Worm (Caenorhabditis elegans): ENCODE measurements around the gene F42F12.14.

Gene F42F12.14

ce11 chrX:12375783-12376182 is 27.4 kb downstream of the F42F12.14 start:
- TF ChIP-seq peb-1 (tag; optimal IDR thresholded peaks at IDR 0.05) (no peak), R02D3.7 (tag; optimal IDR thresholded peaks at IDR 0.05) (no peak), unc-55 (GFP tag; optimal IDR thresholded peaks at IDR 0.05) (no peak), fos-1 (tag; optimal IDR thresholded peaks at IDR 0.05) (no peak), skn-1 (tag; optimal IDR thresholded peaks at IDR 0.05) (no peak), sem-4 (tag; optimal IDR thresholded peaks at IDR 0.05) (no peak), egl-27 (tag; optimal IDR thresholded peaks at IDR 0.05) (no peak)

- TF ChIP-seq nhr-25 (tag; optimal IDR thresholded peaks at IDR 0.05) (no peak), dmd-4 (tag; optimal IDR thresholded peaks at IDR 0.05) (no peak), nhr-23 (tag; optimal IDR thresholded peaks at IDR 0.05) (no peak), sma-3 (GFP tag; optimal IDR thresholded peaks at IDR 0.05) (no peak), C34F6.9 (tag; optimal IDR thresholded peaks at IDR 0.05) (no peak), fos-1 (tag; optimal IDR thresholded peaks at IDR 0.05) (no peak), nhr-10 (tag; optimal IDR thresholded peaks at IDR 0.05) (no peak), nhr-11 (tag; optimal IDR thresholded peaks at IDR 0.05) (no peak), lsy-2 (tag; optimal IDR thresholded peaks at IDR 0.05) (no peak), crh-2 (tag; optimal IDR thresholded peaks at IDR 0.05) (no peak), peb-1 (tag; optimal IDR thresholded peaks at IDR 0.05) (no peak)
These were observed 29.9 kb downstream of the F42F12.14 start, which contains the start of gene glb-13 for ce11 chrX:12378293-12378692. Gene glb-13 (minus strand): TSS chrX:12378393.

DNA sequence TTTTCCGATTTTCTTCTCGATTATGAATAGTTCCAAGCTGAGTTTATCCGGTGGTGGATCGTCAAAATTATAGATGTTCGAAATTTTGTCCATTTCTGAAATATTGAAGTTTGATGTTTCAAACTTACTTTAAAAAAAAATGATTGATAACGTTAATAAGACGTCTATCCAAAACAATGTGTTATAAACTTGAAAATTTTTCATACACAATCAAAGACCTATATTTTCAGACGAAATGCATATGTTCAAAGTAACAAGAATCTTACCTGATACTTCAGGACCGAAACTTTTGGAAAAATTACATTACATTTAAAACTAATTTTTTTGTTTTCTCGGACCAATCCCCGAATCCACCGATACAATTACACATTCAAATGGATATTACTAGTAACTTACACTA is 43.0 kb downstream of the F42F12.14 start, which contains the start of gene nekl-3:
nekl-3 (minus strand) TSS at position 101 of the 400 bp plus-strand sequence.
- TF ChIP-seq mdl-1 (tag; optimal IDR thresholded peaks at IDR 0.05), result no peak
- TF ChIP-seq nhr-12 (tag; optimal IDR thresholded peaks at IDR 0.05), result no peak
- TF ChIP-seq ZK546.5 (tag; optimal IDR thresholded peaks at IDR 0.05), result no peak
- TF ChIP-seq unc-55 (GFP tag; optimal IDR thresholded peaks at IDR 0.05), result no peak
- TF ChIP-seq nhr-10 (tag; optimal IDR thresholded peaks at IDR 0.05), result no peak
- no peak for TF ChIP-seq nhr-23 (tag; optimal IDR thresholded peaks at IDR 0.05)
- no peak for TF ChIP-seq zag-1 (tag; optimal IDR thresholded peaks at IDR 0.05)
- TF ChIP-seq ztf-4 (tag; optimal IDR thresholded peaks at IDR 0.05), result no peak
- no peak for TF ChIP-seq sem-4 (tag; optimal IDR thresholded peaks at IDR 0.05)
- no peak for TF ChIP-seq ama-1 (optimal IDR thresholded peaks at IDR 0.05)
- TF ChIP-seq lsy-2 (tag; optimal IDR thresholded peaks at IDR 0.05), result no peak
- TF ChIP-seq mab-5 (tag; optimal IDR thresholded peaks at IDR 0.05), result no peak
- TF ChIP-seq F13H6.1 (tag; optimal IDR thresholded peaks at IDR 0.05), result no peak
- TF ChIP-seq aly-2 (tag; optimal IDR thresholded peaks at IDR 0.05), result no peak

- TF ChIP-seq nhr-237 (tag; optimal IDR thresholded peaks at IDR 0.05) (no peak), nhr-129 (tag; optimal IDR thresholded peaks at IDR 0.05) (peak; percentile 99), nhr-23 (tag; optimal IDR thresholded peaks at IDR 0.05) (no peak), aly-2 (tag; optimal IDR thresholded peaks at IDR 0.05) (no peak), nhr-12 (tag; optimal IDR thresholded peaks at IDR 0.05) (no peak), blmp-1 (tag; optimal IDR thresholded peaks at IDR 0.05; ENCODE audit: insufficient read depth) (peak; percentile 57), mdl-1 (tag; optimal IDR thresholded peaks at IDR 0.05) (peak; percentile 25 to 80), nhr-11 (tag; optimal IDR thresholded peaks at IDR 0.05) (no peak), mbf-1 (tag; optimal IDR thresholded peaks at IDR 0.05) (no peak), unc-55 (GFP tag; optimal IDR thresholded peaks at IDR 0.05) (peak; percentile 96), lsy-2 (tag; optimal IDR thresholded peaks at IDR 0.05) (peak; percentile 83 to 93), nhr-10 (tag; optimal IDR thresholded peaks at IDR 0.05) (peak; percentile 56), crh-2 (tag; optimal IDR thresholded peaks at IDR 0.05) (peak; percentile 96), unc-39 (tag; optimal IDR thresholded peaks at IDR 0.05) (no peak), R02D3.7 (tag; optimal IDR thresholded peaks at IDR 0.05) (no peak), ztf-4 (tag; optimal IDR thresholded peaks at IDR 0.05) (peak; percentile 87), sem-4 (tag; optimal IDR thresholded peaks at IDR 0.05) (peak; percentile 94), lin-39 (tag; optimal IDR thresholded peaks at IDR 0.05) (peak; percentile 37), gmeb-1 (tag; optimal IDR thresholded peaks at IDR 0.05) (peak; percentile 86), lin-13 (GFP tag; optimal IDR thresholded peaks at IDR 0.05) (peak; percentile 96), alr-1 (tag; optimal IDR thresholded peaks at IDR 0.05) (no peak), peb-1 (tag; optimal IDR thresholded peaks at IDR 0.05) (no peak), nhr-6 (tag; optimal IDR thresholded peaks at IDR 0.05) (peak; percentile 95), C34F6.9 (tag; optimal IDR thresholded peaks at IDR 0.05) (peak; percentile 98), F13H6.1 (tag; optimal IDR thresholded peaks at IDR 0.05) (peak; percentile 97), nhr-77 (tag; optimal IDR thresholded peaks at IDR 0.05) (peak; percentile 53), sma-3 (GFP tag; optimal IDR thresholded peaks at IDR 0.05) (peak; percentile 88), elt-1 (tag; optimal IDR thresholded peaks at IDR 0.05) (no peak), ceh-82 (tag; optimal IDR thresholded peaks at IDR 0.05) (peak; percentile 33), skn-1 (tag; optimal IDR thresholded peaks at IDR 0.05) (peak; percentile 42), ZK546.5 (tag; optimal IDR thresholded peaks at IDR 0.05) (no peak), ztf-11 (tag; optimal IDR thresholded peaks at IDR 0.05) (no peak), nhr-25 (tag; optimal IDR thresholded peaks at IDR 0.05) (peak; percentile 93), unc-62 (GFP tag; optimal IDR thresholded peaks at IDR 0.05) (peak; percentile 40), lin-11 (tag; optimal IDR thresholded peaks at IDR 0.05) (peak; percentile 81), zag-1 (tag; optimal IDR thresholded peaks at IDR 0.05) (peak; percentile 80), Y55F3AM.14 (GFP tag; optimal IDR thresholded peaks at IDR 0.05) (peak; percentile 77), dmd-4 (tag; optimal IDR thresholded peaks at IDR 0.05) (no peak), ztf-1 (GFP tag; conservative IDR thresholded peaks at IDR 0.05) (no peak), ceh-16 (tag; optimal IDR thresholded peaks at IDR 0.05) (peak; percentile 46), ama-1 (optimal IDR thresholded peaks at IDR 0.05) (no peak)
These were observed 45.4 kb downstream of the F42F12.14 start, which contains the start of gene F17E5.2 for ce11 chrX:12393786-12394308. Gene F17E5.2 (plus strand): TSS chrX:12394258.
